Worm (Caenorhabditis elegans) whole organism, L4/young adult: ENCODE results near the gene M117.1.

ENCODE experiments used
- dao-5 ChIP-seq: sonication (generic microtip); optimal IDR thresholded peaks from 2 replicates; lab custom pipeline; 2016; ENCODE audit warnings: missing genotype, missing genetic modification characterization, moderate library complexity, missing compliant biosample characterization
- him-1 ChIP-seq: sonication (generic microtip); optimal IDR thresholded peaks from 2 replicates; lab custom pipeline; 2016; ENCODE audit warnings: missing genotype, missing genetic modification reagents, missing genetic modification characterization, missing compliant biosample characterization

ce11 chrIV:11854777-11855176 is 40.7 kb downstream of the M117.1 start, which contains the start of gene tag-30:
- TF ChIP-seq him-1 (tag; lab: Kevin White, UChicago) (no peak), dao-5 (tag; lab: Kevin White, UChicago) (no peak)
